Fruit fly (Drosophila melanogaster): Measurements from ENCODE around the gene EMC2A.

EMC2A gene

DNA sequence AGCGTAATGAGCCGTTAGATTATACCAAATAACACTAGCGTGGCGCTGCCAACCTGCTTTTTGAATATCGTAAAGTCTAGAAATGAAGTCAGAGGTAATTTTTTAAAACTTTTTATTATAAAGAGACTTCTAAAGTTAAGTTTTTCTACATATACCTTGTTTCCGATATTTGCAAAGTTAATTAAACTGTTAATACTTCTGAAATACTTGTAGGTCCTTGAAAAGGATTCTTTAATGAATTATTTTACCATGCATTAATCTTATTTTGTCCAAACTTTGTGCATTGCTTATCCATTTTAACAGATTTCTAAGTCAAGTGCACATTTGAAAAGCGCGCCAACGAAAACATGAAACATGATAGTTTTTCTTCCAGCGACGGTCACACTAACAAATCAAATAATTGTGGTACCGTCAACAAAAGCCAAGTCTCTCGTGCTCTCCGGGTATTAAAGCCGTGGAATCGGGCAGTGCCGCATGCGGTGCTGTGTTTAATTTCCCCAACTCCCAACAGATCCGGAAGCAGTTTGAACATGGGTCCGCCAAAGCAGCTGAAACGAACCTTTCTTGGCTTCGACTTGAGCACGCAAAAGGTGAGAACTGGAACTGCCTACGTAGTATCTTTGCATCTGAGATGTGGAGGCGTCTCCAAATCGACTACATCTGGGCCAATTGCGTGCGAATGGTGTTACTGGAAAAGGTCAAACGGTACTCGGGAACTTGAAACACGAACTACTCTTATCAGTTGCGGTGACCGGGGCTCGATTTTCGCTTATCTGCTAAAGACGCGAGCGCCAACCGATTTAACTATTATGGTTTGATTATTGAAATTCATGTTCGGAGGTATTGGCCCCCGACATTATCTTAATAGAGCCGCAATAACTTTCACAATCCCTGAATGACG lies at the start of gene EMC2A, which contains the start of gene CG3534:
Gene EMC2A (minus strand): TSS at position 13 of the 901 bp plus-strand sequence.
Gene CG3534 (plus strand): TSS at position 388 of the 901 bp plus-strand sequence.
- TF ChIP-seq noc (tag; optimal IDR thresholded peaks at IDR 0.05), result no peak

dm6 chr3R:17043570-17043923 lies 47.7 kb upstream of the EMC2A start:
- TF ChIP-seq noc (tag; optimal IDR thresholded peaks at IDR 0.05), result no peak

DNA sequence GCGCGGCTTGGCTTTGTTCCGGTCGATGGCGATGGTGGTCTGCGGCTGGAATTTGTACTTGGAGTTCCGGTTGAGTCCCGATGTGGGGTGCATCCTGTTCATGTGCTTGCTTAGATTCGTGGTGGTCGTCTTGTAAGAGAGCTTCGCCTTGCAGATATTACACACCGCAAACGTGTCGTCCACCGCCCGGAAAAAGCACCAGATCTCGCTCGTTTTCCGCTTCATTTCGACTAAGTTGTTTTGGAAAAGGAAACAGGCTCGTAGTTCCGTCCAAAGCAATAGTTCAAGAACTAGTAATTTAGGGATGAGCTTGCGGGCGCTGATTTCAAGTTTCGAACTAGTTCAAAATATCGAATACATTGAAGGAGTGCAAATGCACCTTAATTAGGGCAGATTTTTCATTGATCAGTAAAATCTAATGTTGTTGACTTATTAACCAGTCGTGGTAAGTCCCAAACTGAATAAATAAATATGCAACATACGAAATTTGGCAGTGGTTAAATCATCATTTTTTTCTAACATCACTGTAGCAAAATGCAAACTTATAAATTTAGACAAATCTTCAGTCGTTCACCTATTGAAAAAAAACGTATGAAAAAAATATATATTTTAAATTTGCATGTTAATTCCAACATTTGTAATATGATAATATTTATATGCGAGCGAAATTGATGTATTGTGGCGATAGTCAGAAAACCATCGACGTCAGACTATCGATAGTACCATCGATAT lies 47.1 kb upstream of the EMC2A start, which contains the start of the genes bdwf and Patr-1:
Gene bdwf (minus strand): TSS at position 299 of the 732 bp plus-strand sequence.
Gene Patr-1 (plus strand): TSS at position 727 of the 732 bp plus-strand sequence.
- TF ChIP-seq noc (tag; optimal IDR thresholded peaks at IDR 0.05), result no peak

- TF ChIP-seq noc (tag; optimal IDR thresholded peaks at IDR 0.05), result no peak
These were observed 44.3 kb upstream of the EMC2A start, which contains the start of the genes CG18213 and Trm7-32 for dm6 chr3R:17039993-17040807. Gene CG18213 (minus strand): TSS chr3R:17040203. Gene Trm7-32 (plus strand): TSS chr3R:17040682.

DNA sequence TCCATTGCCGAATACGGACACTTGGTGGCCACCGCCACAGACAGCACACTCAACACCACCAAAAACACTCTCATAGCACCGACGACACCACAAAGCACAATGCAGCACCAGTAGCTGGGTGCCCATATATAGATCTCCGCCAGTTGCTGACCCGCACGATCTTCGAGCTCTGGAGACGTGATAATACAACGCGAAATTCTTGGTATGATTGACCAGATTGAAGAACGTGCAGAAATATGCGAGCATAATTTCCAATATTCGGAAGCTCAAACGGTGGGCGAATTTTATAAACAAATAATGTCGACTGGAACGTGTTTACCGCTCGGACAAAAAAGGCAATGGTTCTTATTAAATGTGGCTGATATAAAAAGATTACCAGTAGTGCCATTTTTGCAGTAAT lies 40.1 kb upstream of the EMC2A start, which contains the start of gene CG4009:
Gene CG4009 (minus strand): TSS at position 101 of the 400 bp plus-strand sequence.
- no peak for TF ChIP-seq noc (tag; optimal IDR thresholded peaks at IDR 0.05)

DNA sequence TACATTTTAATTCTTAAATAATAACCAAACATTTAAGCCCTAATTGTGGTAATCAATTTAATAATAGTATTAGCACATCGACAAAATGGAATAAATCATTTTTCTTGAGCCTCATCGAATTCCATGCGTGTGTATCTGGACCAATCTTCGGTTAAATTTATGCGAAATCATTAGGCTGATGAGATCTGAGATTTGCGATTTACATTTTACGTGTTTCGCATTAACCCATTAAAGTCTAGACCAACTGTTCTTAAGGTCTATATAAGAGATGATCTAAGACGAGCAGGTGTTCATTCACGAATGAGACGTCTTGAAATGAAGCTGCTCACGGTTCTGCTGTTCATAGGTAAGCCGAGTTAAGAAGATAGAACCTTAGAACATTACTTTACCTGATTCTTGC lies 35.6 kb upstream of the EMC2A start, which contains the start of gene CG31268:
Gene CG31268 (plus strand): TSS at position 301 of the 400 bp plus-strand sequence.
- no peak for TF ChIP-seq noc (tag; optimal IDR thresholded peaks at IDR 0.05)

- TF ChIP-seq noc (tag; optimal IDR thresholded peaks at IDR 0.05), result no peak
These were observed 33.9 kb upstream of the EMC2A start for dm6 chr3R:17029796-17030195.

DNA sequence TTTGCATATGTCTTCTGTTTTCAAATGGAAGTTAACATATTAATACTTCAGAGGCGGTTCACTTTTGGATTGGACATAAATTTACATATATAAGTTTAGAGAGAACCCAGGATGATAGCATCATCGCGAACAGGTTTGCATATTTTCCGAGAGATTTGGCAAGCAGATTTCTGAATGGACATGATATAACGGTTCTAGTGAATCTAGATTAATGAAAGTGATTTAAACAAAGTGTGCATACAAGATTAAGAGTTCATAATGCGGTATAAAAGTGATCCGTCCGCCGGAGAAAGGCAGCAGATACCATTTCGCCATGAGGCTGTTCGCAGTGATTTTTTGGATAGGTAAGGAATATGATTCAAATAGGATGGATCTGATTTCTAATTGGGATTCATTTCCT lies 32.5 kb upstream of the EMC2A start, which contains the start of gene CG5225:
Gene CG5225 (plus strand): TSS at position 301 of the 400 bp plus-strand sequence.
- TF ChIP-seq noc (tag; optimal IDR thresholded peaks at IDR 0.05), result no peak

DNA sequence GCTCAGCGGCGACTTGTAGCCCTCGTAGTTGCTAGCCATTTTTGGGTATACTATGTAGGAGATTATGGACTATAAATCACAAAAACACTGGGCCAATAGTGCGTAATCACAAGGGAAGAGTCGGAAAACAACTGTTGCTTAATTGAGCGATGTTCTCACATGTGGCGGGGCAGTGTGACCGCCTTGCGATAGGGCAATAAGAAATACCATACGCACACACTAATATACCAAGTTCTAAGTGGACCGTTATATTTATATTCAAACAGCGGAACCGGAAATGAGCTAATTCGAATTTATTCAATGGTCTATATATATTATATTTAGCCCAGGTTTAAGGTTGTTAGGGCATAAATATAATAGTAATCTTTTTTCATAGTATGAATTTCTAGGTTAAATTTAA lies 25.1 kb upstream of the EMC2A start, which contains the start of gene Adsl:
Gene Adsl (minus strand): TSS at position 165 of the 400 bp plus-strand sequence.
- TF ChIP-seq noc (tag; optimal IDR thresholded peaks at IDR 0.05), result no peak

DNA sequence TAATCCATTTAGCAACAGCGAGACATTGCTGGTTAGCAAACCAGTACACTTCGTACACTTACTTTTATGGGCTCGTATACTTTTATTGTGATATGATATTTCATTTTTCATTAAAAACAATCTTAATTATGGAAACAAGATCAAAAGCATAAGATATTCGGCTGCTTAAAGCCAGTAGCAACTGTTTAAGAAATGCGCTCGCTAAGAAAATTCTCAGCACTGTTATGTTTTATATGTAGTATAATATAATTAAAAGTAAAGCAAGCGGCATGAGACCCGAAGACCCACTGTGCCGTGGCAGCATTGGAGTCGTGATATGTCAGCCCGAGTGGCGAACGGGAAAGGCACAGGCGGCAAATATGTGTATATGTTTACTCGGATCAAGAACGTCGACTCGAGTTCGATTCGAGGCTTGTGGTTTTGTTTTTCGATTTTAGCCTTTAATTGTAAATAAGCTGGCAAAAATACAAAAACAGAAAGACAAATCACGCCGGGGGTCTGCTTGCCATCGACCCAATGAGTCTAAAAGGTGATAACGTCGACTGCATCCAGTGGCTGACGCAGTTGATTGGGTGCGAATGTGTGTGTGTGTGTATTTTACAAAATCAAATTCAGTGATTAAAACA lies 23.1 kb upstream of the EMC2A start:
- TF ChIP-seq noc (tag; optimal IDR thresholded peaks at IDR 0.05), result no peak

DNA sequence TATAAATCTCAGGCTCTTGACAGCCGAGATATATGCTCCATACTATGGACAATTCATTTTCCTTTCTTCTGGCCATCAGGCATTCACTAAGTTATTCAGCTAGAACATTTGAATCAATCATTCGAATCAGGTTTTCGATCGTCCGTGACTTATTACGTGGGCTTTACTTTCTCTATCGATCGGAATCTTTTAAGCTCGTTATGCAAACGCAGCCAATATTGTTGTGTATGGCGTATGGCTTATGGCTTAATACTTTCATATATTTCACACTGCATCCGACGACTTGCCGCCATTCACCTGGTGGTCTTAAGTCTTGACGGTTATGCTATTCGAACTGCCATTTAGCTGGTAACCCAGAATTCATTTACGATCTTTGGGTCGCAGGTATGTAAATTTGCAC lies 20.3 kb upstream of the EMC2A start:
- TF ChIP-seq noc (tag; optimal IDR thresholded peaks at IDR 0.05), result no peak

dm6 chr3R:17014276-17014675 lies 18.4 kb upstream of the EMC2A start, which contains the start of gene Pxd:
Gene Pxd (plus strand): TSS chr3R:17014576.
- no peak for TF ChIP-seq noc (tag; optimal IDR thresholded peaks at IDR 0.05)

- no peak for TF ChIP-seq noc (tag; optimal IDR thresholded peaks at IDR 0.05)
These were observed 12.8 kb upstream of the EMC2A start for dm6 chr3R:17008675-17009022.

DNA sequence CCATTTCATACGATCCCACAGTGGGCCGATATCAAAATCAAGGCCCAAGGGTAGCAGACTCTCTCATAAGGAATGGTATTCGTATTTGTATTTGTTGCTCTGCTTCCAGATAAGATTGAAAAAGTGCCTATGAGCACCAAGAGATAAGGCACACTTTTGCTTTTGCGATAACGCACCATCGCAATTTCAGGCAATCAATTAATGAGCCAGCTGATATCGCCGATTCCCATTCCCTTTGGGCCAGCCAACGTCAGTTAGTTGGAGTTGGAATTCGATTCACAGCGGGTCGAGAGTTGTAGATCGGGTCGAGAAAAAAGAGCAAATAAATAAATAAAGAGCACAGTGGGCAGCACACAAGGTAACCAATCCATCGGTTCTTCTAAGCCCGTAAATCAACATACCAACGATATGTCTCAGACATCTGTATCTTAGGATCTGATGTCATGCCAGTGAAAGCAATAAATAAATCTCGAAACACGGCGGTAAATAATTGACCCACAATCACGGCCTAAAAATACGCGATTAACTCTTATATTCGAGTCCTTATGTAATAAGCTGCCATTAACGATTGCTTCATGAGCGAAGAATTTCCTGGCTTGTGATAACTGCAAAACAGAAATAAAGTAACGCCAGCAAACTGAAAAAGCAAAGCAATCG lies 12.3 kb upstream of the EMC2A start, which contains the start of gene CG8907:
Gene CG8907 (plus strand): TSS at position 252 of the 657 bp plus-strand sequence.
- peak; percentile 38 for TF ChIP-seq noc (tag; optimal IDR thresholded peaks at IDR 0.05)
